Worm (Caenorhabditis elegans) whole organism, L1 larva: Measurements from ENCODE around the gene R05G6.10.

ENCODE experiments used
- ama-1 ChIP-seq: fragments of 150-350 bp; optimal IDR thresholded peaks from 2 replicates; lab custom pipeline; 2014
- dsc-1 ChIP-seq: sonication (generic microtip); optimal IDR thresholded peaks from 2 replicates; lab custom pipeline; 2016; ENCODE audit warnings: mild to moderate bottlenecking, missing genetic modification characterization, missing compliant biosample characterization
- lin-15B ChIP-seq: fragments of 150-350 bp; sonication (generic microtip); optimal IDR thresholded peaks from 3 replicates; lab custom pipeline; 2014; ENCODE audit warnings: missing biosample characterization, missing genetic modification characterization
- lir-3 ChIP-seq: sonication (generic microtip); optimal IDR thresholded peaks from 2 replicates; lab custom pipeline; 2016; ENCODE audit warnings: mild to moderate bottlenecking, missing genetic modification characterization, moderate library complexity, missing compliant biosample characterization; ENCODE audit not compliant: poor library complexity
- mdl-1 ChIP-seq, 2 experiments: fragments of 150-350 bp; optimal IDR thresholded peaks; 2 replicates each; lab custom pipeline; 2014 to 2017; ENCODE audit warnings: missing biosample characterization in 2 of 2, missing genetic modification characterization in 2 of 2, inconsistent platforms in 1 of 2
- pqm-1 ChIP-seq: sonication (generic microtip); optimal IDR thresholded peaks from 3 replicates; lab custom pipeline; 2017; ENCODE audit warnings: missing biosample characterization, missing genetic modification characterization

DNA sequence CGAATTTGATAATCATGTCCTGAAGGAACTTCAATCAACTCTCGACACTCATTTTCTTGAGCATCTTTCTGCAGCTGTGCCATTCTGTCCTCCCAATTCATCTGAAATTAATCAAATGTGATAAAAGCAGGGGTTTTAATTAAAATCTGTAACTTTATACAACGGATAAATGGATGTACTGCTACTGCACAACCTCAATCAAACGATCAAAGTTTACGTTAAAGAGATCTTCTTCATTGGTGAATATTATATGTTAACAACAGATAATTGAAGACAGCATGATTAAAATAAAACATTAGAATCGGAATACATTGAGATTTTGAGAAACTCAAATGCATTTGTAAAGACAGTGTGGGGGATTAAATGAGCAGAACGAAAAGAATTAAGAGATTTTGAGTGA, 35.9 kb upstream of the R05G6.10 start, which contains the start of gene F32E10.5:
- TF ChIP-seq dsc-1 (tag; lab: Kevin White, UChicago) = no peak
- TF ChIP-seq mdl-1 (tag; optimal IDR thresholded peaks at IDR 0.05; lab: Kevin White, UChicago) = no peak
- no peak for TF ChIP-seq pqm-1 (tag; lab: Kevin White, UChicago)
- TF ChIP-seq lir-3 = no peak
- TF ChIP-seq lin-15B (tag; lab: Kevin White, UChicago) = no peak
- no peak for TF ChIP-seq ama-1 (lab: Kevin White, UChicago)
